Fruit fly (Drosophila melanogaster): ENCODE measurements around the gene BBS8.

BBS8 gene

dm6 chr2L:472073-472590 lies 49.5 kb downstream of the BBS8 start, which contains the start of gene CG4297 (continued):
- TF ChIP-seq Hr78 (GFP tag; optimal IDR thresholded peaks at IDR 0.05) (peak in 1 of 2 experiments; percentile 79), Scr (GFP tag; IDR thresholded peaks at IDR 0.05; ENCODE audit: partially characterized antibody) (no peak), pros (GFP tag; optimal IDR thresholded peaks at IDR 0.05) (peak; percentile 69), Dip2 (GFP tag; IDR thresholded peaks at IDR 0.05) (no peak), Lim3 (GFP tag; IDR thresholded peaks at IDR 0.05) (no peak), Asciz (GFP tag; optimal IDR thresholded peaks at IDR 0.05) (peak; percentile 94), CG8388 (GFP tag; optimal IDR thresholded peaks at IDR 0.05) (peak; percentile 89), CG3407 (GFP tag; optimal IDR thresholded peaks at IDR 0.05) (peak; percentile 86), CG14441 (GFP tag; IDR thresholded peaks at IDR 0.05) (no peak), TFAM (GFP tag; optimal IDR thresholded peaks at IDR 0.05) (peak; percentile 74), wdn (GFP tag; IDR thresholded peaks at IDR 0.05) (no peak), lola (GFP tag; optimal IDR thresholded peaks at IDR 0.05) (peak in 1 of 3 experiments; percentile 78), CG30020 (tag; optimal IDR thresholded peaks at IDR 0.05) (peak; percentile 40), Xbp1 (GFP tag; optimal IDR thresholded peaks at IDR 0.05) (peak; percentile 94), CG4617 (GFP tag; optimal IDR thresholded peaks at IDR 0.05; ENCODE audit: borderline replicate concordance) (peak; percentile 70), CG11696 (GFP tag; IDR thresholded peaks at IDR 0.05) (no peak), CG9932 (GFP tag; IDR thresholded peaks at IDR 0.05) (no peak), her (GFP tag; optimal IDR thresholded peaks at IDR 0.05) (peak; percentile 94), ssp (GFP tag; IDR thresholded peaks at IDR 0.05) (no peak), unc-4 (GFP tag; IDR thresholded peaks at IDR 0.05; ENCODE audit: partially characterized antibody) (no peak), CkIIα-i1 (GFP tag; IDR thresholded peaks at IDR 0.05) (no peak), zf30C (GFP tag; optimal IDR thresholded peaks at IDR 0.05) (peak; percentile 97), ftz-f1 (GFP tag; optimal IDR thresholded peaks at IDR 0.05) (peak; percentile 15), bcd (GFP tag; optimal IDR thresholded peaks at IDR 0.05) (peak; percentile 93), scrt (GFP tag; optimal IDR thresholded peaks at IDR 0.05) (peak; percentile 99), CG3838 (GFP tag; optimal IDR thresholded peaks at IDR 0.05) (peak; percentile 65), chn (GFP tag; optimal IDR thresholded peaks at IDR 0.05) (peak; percentile 94), CG2129 (GFP tag; IDR thresholded peaks at IDR 0.05; ENCODE audit: partially characterized antibody) (no peak), tap (tag; optimal IDR thresholded peaks at IDR 0.05) (peak; percentile 92), CG8281 (tag; optimal IDR thresholded peaks at IDR 0.05) (peak; percentile 78), CG4360 (GFP tag; IDR thresholded peaks at IDR 0.05) (no peak), gsb-n (tag; optimal IDR thresholded peaks at IDR 0.05) (peak; percentile 84), CG6791 (GFP tag; IDR thresholded peaks at IDR 0.05; ENCODE audit: partially characterized antibody) (no peak), nerfin-1 (tag; optimal IDR thresholded peaks at IDR 0.05) (peak; percentile 89), Fer1 (GFP tag; optimal IDR thresholded peaks at IDR 0.05) (peak; percentile 94), HLH54F (GFP tag; optimal IDR thresholded peaks at IDR 0.05) (peak; percentile 93), croc (GFP tag; conservative IDR thresholded peaks at IDR 0.05) (peak; percentile 84), Kr (GFP tag; optimal IDR thresholded peaks at IDR 0.05) (no peak), Max (GFP tag; optimal IDR thresholded peaks at IDR 0.05) (peak; percentile 92), CG13287 (GFP tag; IDR thresholded peaks at IDR 0.05; ENCODE audit: partially characterized antibody) (no peak), CG15696 (tag; optimal IDR thresholded peaks at IDR 0.05) (peak; percentile 59), Nf-YA (GFP tag; IDR thresholded peaks at IDR 0.05) (no peak), yki (optimal IDR thresholded peaks at IDR 0.05) (no peak), Jarid2 (GFP tag; optimal IDR thresholded peaks at IDR 0.05) (peak; percentile 77), zfh2 (GFP tag; optimal IDR thresholded peaks at IDR 0.05) (peak; percentile 94), CG11560 (tag; IDR thresholded peaks at IDR 0.05) (no peak), Hmx (GFP tag; optimal IDR thresholded peaks at IDR 0.05) (peak; percentile 38), abd-A (tag; optimal IDR thresholded peaks at IDR 0.05) (peak; percentile 73), Opbp (GFP tag; IDR thresholded peaks at IDR 0.05; ENCODE audit: partially characterized antibody) (no peak), CTCF (GFP tag; optimal IDR thresholded peaks at IDR 0.05) (peak; percentile 68)
